Fruit fly (Drosophila melanogaster) whole organism: ENCODE measurements around the gene RunxA.

ENCODE experiments used
- Dll ChIP-seq: fragments of >200 bp; optimal IDR thresholded peaks from 2 replicates; lab custom pipeline; 2017
- pan ChIP-seq: fragments of >200 bp; optimal IDR thresholded peaks from 2 replicates; lab custom pipeline; 2017

DNA sequence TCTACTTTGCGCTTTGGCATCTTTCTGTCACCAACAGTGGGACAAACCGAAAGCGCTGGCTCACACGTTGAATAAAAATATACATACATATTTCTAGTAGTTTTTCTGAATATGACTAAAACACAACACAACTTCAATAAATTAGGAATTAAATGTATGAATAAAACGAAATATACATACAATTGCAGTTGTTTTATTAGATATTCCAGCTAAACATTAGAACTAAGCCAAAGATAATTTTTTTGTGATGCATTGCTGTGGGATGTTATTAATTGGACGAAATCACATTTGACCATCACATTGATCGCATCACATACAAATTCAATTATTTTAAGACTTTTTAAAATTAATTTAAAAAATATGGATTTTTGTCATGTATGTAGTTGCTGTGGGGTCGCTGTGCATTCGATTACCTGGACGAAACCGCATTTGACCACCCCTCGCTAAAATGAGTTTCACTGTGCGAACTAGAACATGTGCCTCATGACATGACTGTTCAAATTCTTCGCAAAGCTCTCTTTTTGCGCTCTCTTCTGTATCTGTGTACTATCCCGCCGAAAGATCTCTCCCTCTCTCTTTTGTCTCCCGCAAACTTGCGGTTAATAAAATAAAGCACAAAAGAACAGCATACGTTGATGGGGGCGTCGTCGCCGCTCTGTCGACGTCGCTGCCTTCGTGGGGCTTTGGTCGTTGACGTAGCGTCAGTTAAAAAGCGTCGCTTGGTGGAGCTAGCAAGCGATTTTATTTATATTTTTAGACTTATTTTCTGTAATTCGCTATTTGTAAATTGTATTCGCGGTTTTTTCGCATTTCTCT, 33.2 kb upstream of the RunxA start, which contains the start of gene Cyp6v1:
- TF ChIP-seq Dll (no peak), pan (no peak)
